Worm (Caenorhabditis elegans) whole organism, early embryonic: Measurements from ENCODE around the gene Y69A2AR.31.

ENCODE experiments used
- B0310.2 ChIP-seq: sonication (generic microtip); optimal IDR thresholded peaks from 2 replicates; lab custom pipeline; 2016; ENCODE audit warnings: mild to moderate bottlenecking, missing genetic modification characterization, missing compliant biosample characterization
- F13C5.2 ChIP-seq: sonication (generic microtip); optimal IDR thresholded peaks from 2 replicates; lab custom pipeline; 2017; ENCODE audit warnings: mild to moderate bottlenecking, missing genetic modification characterization, inconsistent platforms, missing compliant biosample characterization
- flt-1 ChIP-seq: fragments of 200-800 bp; sonication (Bioruptor generic); IDR thresholded peaks from 2 replicates; pipeline ENCODE4 v1.3.6; 2022; ENCODE audit warnings: missing genetic modification characterization, missing compliant biosample characterization
- hmbx-1 ChIP-seq: sonication (generic microtip); optimal IDR thresholded peaks from 2 replicates; lab custom pipeline; 2016; ENCODE audit warnings: mild to moderate bottlenecking, missing genetic modification characterization, missing compliant biosample characterization
- scrt-1 ChIP-seq: fragments of 200-800 bp; sonication (Bioruptor generic); IDR thresholded peaks from 2 replicates; pipeline ENCODE4 v1.3.6; 2022; ENCODE audit warnings: missing genetic modification characterization, missing compliant biosample characterization

DNA sequence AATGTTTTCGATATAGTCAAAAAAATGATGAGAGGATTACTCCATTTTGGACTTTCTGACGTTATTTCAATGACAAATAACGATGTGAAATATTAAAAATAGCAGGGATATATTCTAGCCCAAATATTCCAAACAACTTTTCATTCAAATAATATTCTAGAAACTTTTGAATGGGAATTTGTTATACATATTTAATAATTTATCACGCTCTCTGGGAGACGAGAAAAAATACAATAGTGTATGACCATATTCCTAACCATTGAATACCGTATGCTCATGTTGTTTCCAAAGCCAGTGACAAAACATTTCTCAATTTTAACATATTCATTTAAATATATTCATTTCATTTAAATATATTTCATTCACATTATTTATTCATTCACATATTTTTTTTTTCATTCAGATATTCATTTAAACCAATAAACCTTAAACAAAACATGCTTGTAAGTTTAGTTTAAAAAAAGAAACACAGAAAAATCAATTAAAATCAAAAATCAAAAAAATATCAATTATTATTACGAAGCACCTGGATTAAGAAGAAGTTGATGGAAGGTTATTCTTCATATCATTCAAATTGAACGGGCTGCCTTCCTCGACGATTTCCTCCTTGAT lies 45.9 kb upstream of the Y69A2AR.31 start:
- TF ChIP-seq scrt-1 (GFP tag; lab: Robert Waterston, UW) (no peak), F13C5.2 (tag; lab: Kevin White, UChicago) (no peak), flt-1 (GFP tag; lab: Robert Waterston, UW) (no peak), hmbx-1 (tag; lab: Kevin White, UChicago) (no peak), B0310.2 (tag; lab: Kevin White, UChicago) (no peak)
